Worm (Caenorhabditis elegans): ENCODE results near the gene Y37H2A.18.

ce11 chrV:18137679-18138078 is 4.6 kb upstream of the Y37H2A.18 start:
- TF ChIP-seq zim-3 (tag; optimal IDR thresholded peaks at IDR 0.05) (no peak), snpc-1.3 (tag; optimal IDR thresholded peaks at IDR 0.05; ENCODE audit: insufficient read depth) (no peak), lin-40 (tag; optimal IDR thresholded peaks at IDR 0.05) (no peak)

All from whole organism, young adult.